Fruit fly (Drosophila melanogaster) whole organism, embryonic: Measurements from ENCODE around the gene brat.
A peak's percentile ranks its signal among the peaks of the same experiment; 100 is the strongest.

Experiments used
- Atf3 ChIP-seq: fragments of 200-800 bp; sonication (Bioruptor generic); optimal IDR thresholded peaks from 3 replicates; lab custom pipeline; 2016; ENCODE audit warnings: missing biosample characterization, missing genetic modification characterization
- Awh ChIP-seq: fragments of 200-800 bp; sonication (Bioruptor generic); IDR thresholded peaks from 2 replicates; pipeline ENCODE4, ENCODE4 v1.3.6; 2022; ENCODE audit warnings: missing biosample characterization, missing genetic modification characterization
- CG1024 ChIP-seq: fragments of 200-800 bp; sonication (Bioruptor generic); IDR thresholded peaks from 2 replicates; pipeline ENCODE4 v1.3.6; 2022; ENCODE audit warnings: missing biosample characterization, missing genetic modification characterization
- CG10366 ChIP-seq: fragments of 200-800 bp; sonication (Bioruptor generic); IDR thresholded peaks from 2 replicates; pipeline ENCODE4 v1.3.6; 2022; ENCODE audit warnings: missing biosample characterization, missing genetic modification characterization
- CG10979 ChIP-seq: fragments of 200-800 bp; sonication (Bioruptor generic); optimal IDR thresholded peaks from 2 replicates; lab custom pipeline; 2018; ENCODE audit warnings: missing biosample characterization, mild to moderate bottlenecking, missing genetic modification characterization, moderate library complexity
- CG11247 ChIP-seq: fragments of 200-800 bp; sonication (Bioruptor generic); IDR thresholded peaks from 2 replicates; pipeline ENCODE4 v1.3.6; 2022; ENCODE audit warnings: missing biosample characterization, missing genetic modification characterization
- CG1647 ChIP-seq: fragments of 200-800 bp; sonication (Bioruptor generic); optimal IDR thresholded peaks from 3 replicates; lab custom pipeline; 2016; ENCODE audit warnings: missing biosample characterization, missing genetic modification characterization
- CG17359 ChIP-seq: fragments of 200-800 bp; sonication (Bioruptor generic); optimal IDR thresholded peaks from 3 replicates; lab custom pipeline; 2018; ENCODE audit warnings: missing biosample characterization, mild to moderate bottlenecking, missing genetic modification characterization, moderate library complexity
- CG3281 ChIP-seq: fragments of 200-800 bp; sonication (Bioruptor generic); optimal IDR thresholded peaks from 3 replicates; lab custom pipeline; 2017; ENCODE audit warnings: missing biosample characterization, mild to moderate bottlenecking, missing genetic modification characterization
- CG34224 ChIP-seq: fragments of 200-800 bp; sonication (Bioruptor generic); IDR thresholded peaks from 3 replicates; pipeline ENCODE4 v1.3.6; 2022; ENCODE audit warnings: missing biosample characterization, missing genetic modification characterization; ENCODE audit not compliant: partially characterized antibody
- CG3838 ChIP-seq: fragments of 200-800 bp; sonication (Bioruptor generic); optimal IDR thresholded peaks from 3 replicates; lab custom pipeline; 2016; ENCODE audit warnings: missing biosample characterization, missing genetic modification characterization
- CG4424 ChIP-seq: fragments of 200-800 bp; sonication (Bioruptor generic); optimal IDR thresholded peaks from 3 replicates; lab custom pipeline; 2016; ENCODE audit warnings: missing biosample characterization, missing genetic modification characterization
- CG6254 ChIP-seq: fragments of 200-800 bp; sonication (Bioruptor generic); optimal IDR thresholded peaks from 3 replicates; lab custom pipeline; 2017; ENCODE audit warnings: mild to moderate bottlenecking, missing biosample characterization, missing genetic modification reagents, missing genetic modification characterization
- CG8281 ChIP-seq: fragments of 200-800 bp; sonication (Bioruptor generic); optimal IDR thresholded peaks from 2 replicates; lab custom pipeline; 2018; ENCODE audit warnings: missing biosample characterization, mild to moderate bottlenecking, missing genetic modification characterization, moderate library complexity
- CG8290 ChIP-seq, 3 experiments: fragments of 200-800 bp; sonication (Bioruptor generic); optimal IDR thresholded peaks; 2 replicates each; lab custom pipeline; 2016 to 2019; ENCODE audit warnings: missing biosample characterization in 3 of 3, missing genetic modification characterization in 3 of 3, mild to moderate bottlenecking in 2 of 3, moderate library complexity in 1 of 3
- CG9932 ChIP-seq: fragments of 200-800 bp; sonication (Bioruptor generic); IDR thresholded peaks from 2 replicates; pipeline ENCODE4 v1.3.6; 2022; ENCODE audit warnings: missing biosample characterization, missing genetic modification characterization
- Dbx ChIP-seq: fragments of 200-800 bp; sonication (Bioruptor generic); IDR thresholded peaks from 3 replicates; pipeline ENCODE4 v1.3.6; 2022; ENCODE audit warnings: missing biosample characterization, missing genetic modification characterization
- Dfd ChIP-seq, 2 experiments: fragments of >200 bp; optimal IDR thresholded peaks; 2 replicates each; lab custom pipeline; 2017; ENCODE audit warnings: missing biosample characterization in 2 of 2, missing genetic modification characterization in 2 of 2
- Ets97D ChIP-seq: fragments of 200-800 bp; sonication (Bioruptor generic); optimal IDR thresholded peaks from 3 replicates; lab custom pipeline; 2016; ENCODE audit warnings: missing biosample characterization, missing genetic modification characterization
- GATAe ChIP-seq: fragments of 200-800 bp; sonication (Bioruptor generic); conservative IDR thresholded peaks from 2 replicates; pipeline ENCODE4 v1.3.6; 2022; ENCODE audit warnings: missing biosample characterization, missing genetic modification characterization
- Hand ChIP-seq: fragments of 200-800 bp; sonication (Bioruptor generic); optimal IDR thresholded peaks from 2 replicates; lab custom pipeline; 2017; ENCODE audit warnings: mild to moderate bottlenecking, missing biosample characterization, missing genetic modification reagents, missing genetic modification characterization
- HmgZ ChIP-seq: fragments of 200-800 bp; sonication (Bioruptor generic); optimal IDR thresholded peaks from 2 replicates; lab custom pipeline; 2018; ENCODE audit warnings: missing biosample characterization, mild to moderate bottlenecking, missing genetic modification characterization
- NC2β ChIP-seq: fragments of 200-800 bp; sonication (Bioruptor generic); optimal IDR thresholded peaks from 2 replicates; lab custom pipeline; 2016; ENCODE audit warnings: missing biosample characterization, missing genetic modification characterization
- NFAT ChIP-seq: fragments of 200-800 bp; sonication (Bioruptor generic); IDR thresholded peaks from 2 replicates; pipeline ENCODE4 v1.3.6; 2022; ENCODE audit warnings: missing biosample characterization, missing genetic modification characterization
- Nf-YB ChIP-seq: fragments of 200-800 bp; sonication (Bioruptor generic); optimal IDR thresholded peaks from 3 replicates; lab custom pipeline; 2019; ENCODE audit warnings: missing biosample characterization, mild to moderate bottlenecking, missing genetic modification characterization, moderate library complexity
- Poxn ChIP-seq: fragments of 200-800 bp; sonication (Bioruptor generic); IDR thresholded peaks from 2 replicates; pipeline ENCODE4 v1.3.6; 2022; ENCODE audit warnings: missing biosample characterization, missing genetic modification characterization
- Rfx ChIP-seq: fragments of 200-800 bp; sonication (Bioruptor generic); IDR thresholded peaks from 2 replicates; pipeline ENCODE4 v1.3.6; 2022; ENCODE audit warnings: missing biosample characterization, missing genetic modification characterization
- Sox100B ChIP-seq: fragments of 200-800 bp; sonication (Bioruptor generic); optimal IDR thresholded peaks from 3 replicates; lab custom pipeline; 2018; ENCODE audit warnings: missing biosample characterization, mild to moderate bottlenecking, missing genetic modification characterization
- ac ChIP-seq: fragments of 200-800 bp; sonication (Bioruptor generic); optimal IDR thresholded peaks from 3 replicates; lab custom pipeline; 2017; ENCODE audit warnings: missing biosample characterization, mild to moderate bottlenecking, missing genetic modification characterization
- ara ChIP-seq: fragments of 200-800 bp; sonication (Bioruptor generic); IDR thresholded peaks from 2 replicates; pipeline ENCODE4 v1.3.6; 2022; ENCODE audit warnings: missing biosample characterization, missing genetic modification characterization
- cwo ChIP-seq: fragments of 200-800 bp; sonication (Bioruptor generic); optimal IDR thresholded peaks from 3 replicates; lab custom pipeline; 2017; ENCODE audit warnings: missing biosample characterization, missing genetic modification characterization, mild to moderate bottlenecking, moderate library complexity, missing genetic modification reagents
- da ChIP-seq: fragments of 200-800 bp; sonication (Bioruptor generic); optimal IDR thresholded peaks from 2 replicates; lab custom pipeline; 2016; ENCODE audit warnings: missing biosample characterization, missing genetic modification characterization
- eyg ChIP-seq: fragments of 200-800 bp; sonication (Bioruptor generic); optimal IDR thresholded peaks from 3 replicates; lab custom pipeline; 2016; ENCODE audit warnings: missing biosample characterization, missing genetic modification characterization
- gem ChIP-seq: fragments of 200-800 bp; sonication (Bioruptor generic); optimal IDR thresholded peaks from 2 replicates; lab custom pipeline; 2019; ENCODE audit warnings: missing biosample characterization, mild to moderate bottlenecking, missing genetic modification characterization, moderate library complexity
- gro ChIP-seq: fragments of 200-800 bp; sonication (Bioruptor generic); optimal IDR thresholded peaks from 2 replicates; lab custom pipeline; 2016; ENCODE audit warnings: missing biosample characterization, missing genetic modification characterization
- gsb-n ChIP-seq: fragments of 200-800 bp; sonication (Bioruptor generic); optimal IDR thresholded peaks from 3 replicates; lab custom pipeline; 2018; ENCODE audit warnings: missing biosample characterization, mild to moderate bottlenecking, missing genetic modification characterization
- gt ChIP-seq: fragments of 200-800 bp; sonication (Bioruptor generic); IDR thresholded peaks from 2 replicates; pipeline ENCODE4 v1.3.6; 2022; ENCODE audit warnings: missing biosample characterization, missing genetic modification characterization
- jigr1 ChIP-seq: fragments of 200-800 bp; sonication (Bioruptor generic); IDR thresholded peaks from 3 replicates; pipeline ENCODE4 v1.3.6; 2022; ENCODE audit warnings: missing biosample characterization, missing genetic modification characterization
- kni ChIP-seq: fragments of 200-800 bp; sonication (Bioruptor generic); optimal IDR thresholded peaks from 3 replicates; lab custom pipeline; 2017; ENCODE audit warnings: mild to moderate bottlenecking, missing biosample characterization, missing genetic modification reagents, missing genetic modification characterization
- nmo ChIP-seq: fragments of 200-800 bp; sonication (Bioruptor generic); optimal IDR thresholded peaks from 2 replicates; lab custom pipeline; 2018; ENCODE audit warnings: missing biosample characterization, mild to moderate bottlenecking, missing genetic modification characterization, moderate library complexity
- otp ChIP-seq: fragments of 200-800 bp; sonication (Bioruptor generic); IDR thresholded peaks from 3 replicates; pipeline ENCODE4, ENCODE4 v1.3.6; 2022; ENCODE audit warnings: missing biosample characterization, missing genetic modification characterization
- pho ChIP-seq: fragments of 200-800 bp; sonication (Bioruptor generic); optimal IDR thresholded peaks from 2 replicates; lab custom pipeline; 2016; ENCODE audit warnings: missing biosample characterization, missing genetic modification characterization
- pzg ChIP-seq: fragments of 200-800 bp; sonication (Bioruptor generic); optimal IDR thresholded peaks from 3 replicates; lab custom pipeline; 2018; ENCODE audit warnings: missing biosample characterization, mild to moderate bottlenecking, missing genetic modification characterization, moderate library complexity
- sens ChIP-seq: fragments of 200-800 bp; sonication (Bioruptor generic); peaks from one replicate; lab custom pipeline; 2016; ENCODE audit warnings: missing biosample characterization, missing genetic modification characterization
- sim ChIP-seq: fragments of 200-800 bp; sonication (Bioruptor generic); IDR thresholded peaks from 2 replicates; pipeline ENCODE4 v1.3.6; 2022; ENCODE audit warnings: missing biosample characterization, missing genetic modification characterization
- sisA ChIP-seq: fragments of 200-800 bp; sonication (Bioruptor generic); IDR thresholded peaks from 2 replicates; pipeline ENCODE4 v1.3.6; 2022; ENCODE audit warnings: missing biosample characterization, missing genetic modification characterization
- tio ChIP-seq: fragments of 200-800 bp; sonication (Bioruptor generic); optimal IDR thresholded peaks from 2 replicates; lab custom pipeline; 2017; ENCODE audit warnings: missing biosample characterization, missing genetic modification characterization, inconsistent platforms
- tup ChIP-seq: fragments of 200-800 bp; sonication (Bioruptor generic); optimal IDR thresholded peaks from 2 replicates; lab custom pipeline; 2016; ENCODE audit warnings: missing biosample characterization, mild to moderate bottlenecking, missing genetic modification characterization, moderate library complexity
- twi ChIP-seq: fragments of 200-800 bp; optimal IDR thresholded peaks from 2 replicates; lab custom pipeline; 2019; ENCODE audit warnings: missing biosample characterization, mild to moderate bottlenecking, missing genetic modification characterization, moderate library complexity
- yki ChIP-seq: fragments of >200 bp; optimal IDR thresholded peaks from 3 replicates; lab custom pipeline; 2018
- zen ChIP-seq: fragments of 200-800 bp; sonication (Bioruptor generic); optimal IDR thresholded peaks from 3 replicates; lab custom pipeline; 2018; ENCODE audit warnings: missing biosample characterization, mild to moderate bottlenecking, missing genetic modification characterization, moderate library complexity

brat gene

dm6 chr2L:19190195-19190594, 56.6 kb downstream of the brat start, which contains the start of gene drl (continued):
- TF ChIP-seq cwo (no peak), Rfx (peak; percentile 36; the same call in 1 of the 2 replicates), ara (no peak), zen (tag; lab: Kevin White, UChicago) (no peak), CG4424 (GFP tag; lab: Kevin White, UChicago) (peak; percentile 21), tio (GFP tag; lab: Kevin White, UChicago) (no peak), Dbx (0 out of 3 replicates have a peak, but pooled peaks have one; percentile 44), gsb-n (tag; lab: Kevin White, UChicago) (peak; percentile 79), CG8281 (no peak), sens (GFP tag; lab: Kevin White, UChicago) (peak; percentile 81), eyg (GFP tag; lab: Kevin White, UChicago) (no peak), Hand (GFP tag; lab: Kevin White, UChicago) (no peak), CG1024 (GFP tag; lab: Robert Waterston, UW) (no peak), sim (GFP tag; lab: Robert Waterston, UW) (peak; percentile 48; the same call in 1 of the 2 replicates), NC2β (GFP tag; lab: Kevin White, UChicago) (peak; percentile 51), Dfd (GFP tag; optimal IDR thresholded peaks at IDR 0.05; lab: Kevin White, UChicago) (no peak), GATAe (GFP tag; lab: Robert Waterston, UW) (no peak), CG10366 (GFP tag; lab: Robert Waterston, UW) (no peak), ac (GFP tag; lab: Kevin White, UChicago) (no peak), nmo (GFP tag; lab: Kevin White, UChicago) (no peak), pho (GFP tag; lab: Kevin White, UChicago) (no peak), CG3838 (GFP tag; lab: Kevin White, UChicago) (no peak), Poxn (no peak), gem (tag; lab: Kevin White, UChicago) (no peak), pzg (GFP tag; lab: Kevin White, UChicago) (no peak), CG17359 (peak; percentile 34), tup (GFP tag; lab: Kevin White, UChicago) (no peak), Sox100B (GFP tag; lab: Kevin White, UChicago) (no peak), CG10979 (peak; percentile 42), yki (no peak), NFAT (GFP tag; lab: Robert Waterston, UW) (0 out of 2 replicates have a peak, but pooled peaks have one; percentile 34), twi (peak; percentile 22), Nf-YB (GFP tag; lab: Kevin White, UChicago) (peak; percentile 1), otp (peak; percentile 55; the same call in 1 of the 3 replicates), CG11247 (GFP tag; lab: Robert Waterston, UW) (peak; percentile 6; the same call in 1 of the 2 replicates), gro (peak; percentile 61), Atf3 (GFP tag; lab: Kevin White, UChicago) (no peak), CG34224 (no peak), da (GFP tag; lab: Kevin White, UChicago) (no peak), gt (GFP tag; lab: Robert Waterston, UW) (no peak), CG8290 (GFP tag; optimal IDR thresholded peaks at IDR 0.05; lab: Kevin White, UChicago) (peak; percentile 5), CG8290 (tag; optimal IDR thresholded peaks at IDR 0.05; lab: Kevin White, UChicago) (peak in 1 of 2 experiments; percentile 81), kni (GFP tag; lab: Kevin White, UChicago) (peak; percentile 29), jigr1 (GFP tag; lab: Robert Waterston, UW) (no peak), CG3281 (peak; percentile 51), Ets97D (GFP tag; lab: Kevin White, UChicago) (no peak), CG1647 (GFP tag; lab: Kevin White, UChicago) (no peak), Awh (GFP tag; lab: Robert Waterston, UW) (peak; percentile 43; the same call in 1 of the 2 replicates), CG6254 (GFP tag; lab: Kevin White, UChicago) (peak; percentile 25), sisA (GFP tag; lab: Robert Waterston, UW) (no peak), HmgZ (tag; lab: Kevin White, UChicago) (peak; percentile 36), CG9932 (GFP tag; lab: Robert Waterston, UW) (no peak; the same call in 1 of the 2 replicates)
